Fruit fly (Drosophila melanogaster) Kc167 (cell line): ENCODE data around the gene CG31104.

ENCODE experiments used
- Sin3A ChIP-seq: fragments of >200 bp; optimal IDR thresholded peaks from 2 replicates; lab custom pipeline; 2018; ENCODE audit warnings: missing external identifiers
- h ChIP-seq: fragments of >200 bp; optimal IDR thresholded peaks from 3 replicates; lab custom pipeline; 2018; ENCODE audit warnings: missing external identifiers
- psq ChIP-seq: fragments of >200 bp; optimal IDR thresholded peaks from 2 replicates; lab custom pipeline; 2017; ENCODE audit warnings: missing external identifiers
- ttk ChIP-seq: sonication (Bioruptor generic); optimal IDR thresholded peaks from 2 replicates; lab custom pipeline; 2017; ENCODE audit warnings: missing external identifiers

- TF ChIP-seq psq (lab: Kevin White, UChicago), result no peak
- no peak for TF ChIP-seq h (lab: Kevin White, UChicago)
- TF ChIP-seq Sin3A, result no peak
- TF ChIP-seq ttk (lab: Kevin White, UChicago), result no peak
Observed at dm6 chr3R:25303857-25304440, 18.7 kb downstream of the CG31104 start, which contains the start of gene CG31436.
